Worm (Caenorhabditis elegans) whole organism, midembryonic: ENCODE measurements around the gene Y42H9AR.1.

Source experiments
- T22C8.4 ChIP-seq: fragments of 200-800 bp; sonication (Bioruptor generic); IDR thresholded peaks from 2 replicates; pipeline ENCODE4 v1.3.6; 2022; ENCODE audit warnings: missing genetic modification characterization, missing compliant biosample characterization
- cog-1 ChIP-seq: sonication (generic microtip); optimal IDR thresholded peaks from 2 replicates; lab custom pipeline; 2016; ENCODE audit warnings: missing genetic modification characterization, missing compliant biosample characterization
- flt-1 ChIP-seq: fragments of 200-800 bp; sonication (Bioruptor generic); IDR thresholded peaks from 2 replicates; pipeline ENCODE4 v1.3.6; 2022; ENCODE audit warnings: missing genetic modification characterization, missing compliant biosample characterization
- klf-2 ChIP-seq: fragments of 200-800 bp; sonication (Bioruptor generic); conservative IDR thresholded peaks from 2 replicates; pipeline ENCODE4 v1.3.6; 2022; ENCODE audit warnings: missing genetic modification reagents, missing genetic modification characterization, missing compliant biosample characterization
- med-1 ChIP-seq: sonication (generic microtip); optimal IDR thresholded peaks from 2 replicates; lab custom pipeline; 2017; ENCODE audit warnings: missing genetic modification characterization, mild to moderate bottlenecking, missing compliant biosample characterization, antibody characterized with exemption, missing genetic modification reagents; ENCODE audit not compliant: insufficient read depth
- ref-1 ChIP-seq: fragments of 200-800 bp; sonication (Bioruptor generic); conservative IDR thresholded peaks from 2 replicates; pipeline ENCODE4 v1.3.6; 2022; ENCODE audit warnings: missing genetic modification reagents, missing genetic modification characterization, missing compliant biosample characterization
- tab-1 ChIP-seq: fragments of 200-800 bp; sonication (Bioruptor generic); IDR thresholded peaks from 2 replicates; pipeline ENCODE4 v1.3.6; 2022; ENCODE audit warnings: missing genetic modification characterization, missing compliant biosample characterization
- ztf-23 ChIP-seq: fragments of 200-800 bp; sonication (Bioruptor generic); IDR thresholded peaks from 2 replicates; pipeline ENCODE4 v1.3.6; 2022; ENCODE audit warnings: missing genetic modification reagents, missing genetic modification characterization, missing compliant biosample characterization
- ztf-29 ChIP-seq: fragments of 200-800 bp; sonication (Bioruptor generic); IDR thresholded peaks from 2 replicates; pipeline ENCODE4 v1.3.6; 2022; ENCODE audit warnings: missing genetic modification reagents, missing genetic modification characterization, missing compliant biosample characterization

Gene Y42H9AR.1

DNA sequence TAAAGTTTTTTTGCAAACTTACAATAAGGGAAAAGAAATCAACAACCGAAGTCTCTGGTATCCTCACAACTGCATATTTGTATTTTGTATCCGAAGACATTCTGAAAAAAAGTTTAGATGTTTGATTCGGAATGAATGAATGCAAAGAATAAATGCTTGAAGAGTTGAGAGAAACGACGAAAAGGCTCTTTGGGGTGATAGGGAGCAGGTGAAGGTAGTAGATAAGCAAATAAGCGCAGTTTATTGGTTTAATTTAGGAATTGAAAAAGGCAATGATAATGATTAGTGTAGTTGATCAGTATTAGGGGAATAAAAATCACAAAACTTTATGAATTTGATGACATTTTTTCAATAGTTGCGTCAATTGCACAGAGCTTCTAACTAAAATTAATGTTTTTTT lies 26.6 kb upstream of the Y42H9AR.1 start, which contains the start of gene nsy-7:
TSS of gene nsy-7 (minus strand) at position 101 of the 400 bp plus-strand sequence.
- no peak for TF ChIP-seq ztf-23 (GFP tag; lab: Robert Waterston, UW)
- no peak for TF ChIP-seq ztf-29 (GFP tag; lab: Robert Waterston, UW)
- TF ChIP-seq ref-1 (GFP tag; lab: Robert Waterston, UW), result no peak
- no peak for TF ChIP-seq cog-1 (tag; lab: Kevin White, UChicago)
- TF ChIP-seq flt-1 (GFP tag; lab: Robert Waterston, UW), result no peak
- TF ChIP-seq T22C8.4 (GFP tag; lab: Robert Waterston, UW), result no peak
- no peak for TF ChIP-seq tab-1 (GFP tag; lab: Robert Waterston, UW)
- no peak for TF ChIP-seq klf-2 (GFP tag; lab: Robert Waterston, UW)
- TF ChIP-seq med-1 (GFP tag; lab: Kevin White, UChicago), result no peak

DNA sequence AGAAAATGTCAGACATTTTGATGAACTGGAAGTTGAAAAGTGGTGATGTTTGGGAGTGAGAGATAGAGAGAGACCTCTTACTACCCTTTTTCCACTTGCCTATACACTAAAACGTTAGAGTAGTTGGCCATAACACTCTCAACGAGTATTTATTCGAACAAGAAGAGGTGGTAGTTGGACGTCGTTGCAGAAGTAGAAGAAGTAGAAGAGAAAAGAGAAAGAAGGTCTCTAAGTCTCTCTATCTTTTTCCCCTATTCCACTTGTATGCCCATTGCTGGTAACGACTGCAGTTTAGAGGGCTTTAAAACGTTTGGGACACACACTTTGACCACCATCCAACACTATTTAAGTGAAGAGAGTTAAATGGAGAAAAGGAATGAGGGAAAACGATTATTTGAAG lies 21.7 kb upstream of the Y42H9AR.1 start:
- TF ChIP-seq ztf-29 (GFP tag; lab: Robert Waterston, UW) (no peak), flt-1 (GFP tag; lab: Robert Waterston, UW) (no peak), med-1 (GFP tag; lab: Kevin White, UChicago) (no peak), tab-1 (GFP tag; lab: Robert Waterston, UW) (no peak), klf-2 (GFP tag; lab: Robert Waterston, UW) (no peak), ztf-23 (GFP tag; lab: Robert Waterston, UW) (no peak), T22C8.4 (GFP tag; lab: Robert Waterston, UW) (no peak), ref-1 (GFP tag; lab: Robert Waterston, UW) (no peak)

ce11 chrIV:8096375-8096774 lies 16.8 kb upstream of the Y42H9AR.1 start:
- TF ChIP-seq klf-2 (GFP tag; lab: Robert Waterston, UW) (no peak), ztf-29 (GFP tag; lab: Robert Waterston, UW) (no peak), cog-1 (tag; lab: Kevin White, UChicago) (no peak), flt-1 (GFP tag; lab: Robert Waterston, UW) (no peak), tab-1 (GFP tag; lab: Robert Waterston, UW) (no peak), ztf-23 (GFP tag; lab: Robert Waterston, UW) (no peak), T22C8.4 (GFP tag; lab: Robert Waterston, UW) (no peak), med-1 (GFP tag; lab: Kevin White, UChicago) (no peak), ref-1 (GFP tag; lab: Robert Waterston, UW) (no peak)

DNA sequence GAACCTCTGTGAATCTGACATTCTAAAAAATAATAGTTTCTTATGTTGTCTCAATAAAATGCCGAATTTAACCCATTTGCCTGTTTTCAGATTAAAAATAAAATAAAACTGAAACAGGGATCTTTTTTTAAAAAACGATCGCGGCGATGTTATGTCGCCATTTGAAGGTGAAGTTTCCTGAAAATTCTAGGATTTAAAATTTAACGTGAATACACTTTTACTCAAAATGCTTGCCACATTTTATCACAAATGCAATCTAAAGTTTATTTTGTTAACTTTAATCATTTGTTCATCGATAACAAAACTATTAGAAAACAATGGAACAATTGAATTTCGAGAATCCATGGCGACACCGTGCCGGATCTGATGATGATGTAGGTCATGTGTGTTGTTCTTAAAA lies 13.6 kb upstream of the Y42H9AR.1 start, which contains the start of gene Y42H9AR.2:
TSS of gene Y42H9AR.2 (plus strand) at position 301 of the 400 bp plus-strand sequence.
- TF ChIP-seq tab-1 (GFP tag; lab: Robert Waterston, UW) (no peak), klf-2 (GFP tag; lab: Robert Waterston, UW) (no peak), med-1 (GFP tag; lab: Kevin White, UChicago) (no peak), cog-1 (tag; lab: Kevin White, UChicago) (no peak), ztf-23 (GFP tag; lab: Robert Waterston, UW) (no peak), ztf-29 (GFP tag; lab: Robert Waterston, UW) (no peak), T22C8.4 (GFP tag; lab: Robert Waterston, UW) (no peak), ref-1 (GFP tag; lab: Robert Waterston, UW) (no peak), flt-1 (GFP tag; lab: Robert Waterston, UW) (no peak)

DNA sequence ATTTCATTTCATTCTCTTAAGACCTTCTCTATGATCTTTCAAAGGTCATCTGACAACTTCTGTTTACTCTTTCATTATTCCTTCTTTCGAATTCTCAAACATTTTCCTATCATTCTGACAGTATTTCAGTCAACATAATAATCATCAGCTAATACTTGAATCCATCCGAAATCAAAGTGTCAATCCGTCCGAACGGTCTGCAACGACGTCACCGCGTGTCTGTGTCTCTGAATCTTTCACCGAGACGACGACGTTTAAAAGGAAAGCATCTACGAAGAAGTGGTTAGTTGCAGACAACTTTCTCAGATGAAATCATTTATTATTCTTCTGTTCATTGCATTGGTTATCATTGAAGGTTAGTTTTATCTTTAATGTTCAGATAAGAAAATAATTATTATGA lies 11.0 kb upstream of the Y42H9AR.1 start, which contains the start of gene Y42H9AR.5:
TSS of gene Y42H9AR.5 (plus strand) at position 301 of the 400 bp plus-strand sequence.
- TF ChIP-seq tab-1 (GFP tag; lab: Robert Waterston, UW), result no peak

ce11 chrIV:8103196-8103595 lies 10.0 kb upstream of the Y42H9AR.1 start:
- TF ChIP-seq klf-2 (GFP tag; lab: Robert Waterston, UW) (no peak), ref-1 (GFP tag; lab: Robert Waterston, UW) (no peak), ztf-29 (GFP tag; lab: Robert Waterston, UW) (no peak), T22C8.4 (GFP tag; lab: Robert Waterston, UW) (no peak), tab-1 (GFP tag; lab: Robert Waterston, UW) (no peak), flt-1 (GFP tag; lab: Robert Waterston, UW) (no peak), med-1 (GFP tag; lab: Kevin White, UChicago) (no peak), cog-1 (tag; lab: Kevin White, UChicago) (no peak), ztf-23 (GFP tag; lab: Robert Waterston, UW) (no peak)

DNA sequence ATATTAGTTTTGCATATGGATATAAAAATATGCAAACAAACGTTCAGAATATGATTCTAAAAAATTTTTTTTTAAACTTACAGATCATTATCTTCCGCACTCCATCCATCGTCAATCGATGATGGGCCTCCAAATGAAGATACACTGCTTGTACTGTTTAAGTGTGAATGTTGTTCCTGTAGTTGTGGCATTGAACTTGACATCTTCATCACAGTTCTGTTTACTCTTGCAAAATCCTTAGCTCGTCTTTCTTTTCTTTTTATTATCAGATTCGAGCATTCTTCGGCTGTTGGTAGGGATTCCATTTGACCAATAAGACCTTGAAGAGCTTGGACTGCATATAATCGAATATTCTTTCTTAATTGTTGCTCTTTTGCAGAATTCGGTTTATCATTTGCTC lies 8.1 kb upstream of the Y42H9AR.1 start:
- TF ChIP-seq med-1 (GFP tag; lab: Kevin White, UChicago) (no peak), ref-1 (GFP tag; lab: Robert Waterston, UW) (no peak), cog-1 (tag; lab: Kevin White, UChicago) (no peak), ztf-23 (GFP tag; lab: Robert Waterston, UW) (no peak), klf-2 (GFP tag; lab: Robert Waterston, UW) (no peak), ztf-29 (GFP tag; lab: Robert Waterston, UW) (no peak), tab-1 (GFP tag; lab: Robert Waterston, UW) (no peak), flt-1 (GFP tag; lab: Robert Waterston, UW) (no peak), T22C8.4 (GFP tag; lab: Robert Waterston, UW) (no peak)

DNA sequence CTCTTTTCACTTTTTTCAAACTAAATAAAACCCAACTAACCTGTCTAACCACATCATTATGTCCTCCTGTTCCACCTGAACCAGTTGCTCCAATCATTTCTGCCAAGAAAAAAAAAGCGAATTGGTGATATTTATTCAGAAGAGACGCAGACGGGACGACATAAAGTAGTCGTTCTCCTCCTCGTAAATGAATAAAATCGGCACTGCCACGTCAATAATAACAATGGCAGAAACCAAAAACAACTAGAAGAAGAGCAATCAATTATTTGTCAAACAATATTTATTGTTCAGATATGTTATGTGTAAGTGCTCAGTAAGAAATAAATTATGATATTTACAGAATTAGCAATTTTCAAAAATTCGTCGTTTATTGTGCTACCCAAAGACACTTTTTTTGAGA lies 5.7 kb upstream of the Y42H9AR.1 start, which contains the start of gene rabs-5:
TSS of gene rabs-5 (minus strand) at position 101 of the 400 bp plus-strand sequence.
- TF ChIP-seq klf-2 (GFP tag; lab: Robert Waterston, UW), result no peak
- TF ChIP-seq T22C8.4 (GFP tag; lab: Robert Waterston, UW), result no peak
- no peak for TF ChIP-seq med-1 (GFP tag; lab: Kevin White, UChicago)
- TF ChIP-seq cog-1 (tag; lab: Kevin White, UChicago), result no peak
- TF ChIP-seq tab-1 (GFP tag; lab: Robert Waterston, UW), result no peak
- TF ChIP-seq ztf-23 (GFP tag; lab: Robert Waterston, UW), result no peak
- TF ChIP-seq flt-1 (GFP tag; lab: Robert Waterston, UW), result no peak
- TF ChIP-seq ztf-29 (GFP tag; lab: Robert Waterston, UW), result no peak
- TF ChIP-seq ref-1 (GFP tag; lab: Robert Waterston, UW), result no peak

DNA sequence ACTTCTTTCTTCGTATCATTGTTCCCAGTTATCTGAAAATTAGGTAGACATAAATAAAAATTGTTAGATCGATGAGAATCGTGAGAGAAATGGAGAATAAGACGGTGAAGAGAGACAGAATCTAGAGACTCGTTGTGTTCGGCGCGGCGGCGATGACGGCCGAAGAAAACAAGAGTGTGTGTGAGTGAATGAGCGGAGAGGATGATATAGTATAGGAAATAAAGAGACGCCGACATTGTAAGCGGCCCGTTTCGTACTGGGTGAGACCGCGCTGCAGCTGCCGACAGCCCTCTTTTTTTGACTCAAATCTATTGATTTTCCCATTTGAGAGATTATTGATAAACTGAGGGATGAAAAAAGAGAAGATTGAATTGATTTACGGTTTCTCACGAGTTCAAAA lies 1.0 kb upstream of the Y42H9AR.1 start, which contains the start of gene Y42H9AR.4:
TSS of gene Y42H9AR.4 (minus strand) at position 32 of the 400 bp plus-strand sequence.
- TF ChIP-seq ztf-29 (GFP tag; lab: Robert Waterston, UW) (no peak), cog-1 (tag; lab: Kevin White, UChicago) (peak; percentile 46), ref-1 (GFP tag; lab: Robert Waterston, UW) (no peak)
